Worm (Caenorhabditis elegans) whole organism, L1 larva: Measurements from ENCODE around the gene lury-1.

ENCODE experiments used
- Y116A8C.19 ChIP-seq: sonication (generic microtip); optimal IDR thresholded peaks from 2 replicates; lab custom pipeline; 2016; ENCODE audit warnings: missing compliant biosample characterization, missing genetic modification characterization, borderline replicate concordance
- aha-1 ChIP-seq: fragments of 150-350 bp; optimal IDR thresholded peaks from 2 replicates; lab custom pipeline; 2014; ENCODE audit warnings: missing biosample characterization, missing genetic modification characterization
- aly-2 ChIP-seq: fragments of 150-350 bp; optimal IDR thresholded peaks from 2 replicates; lab custom pipeline; 2014; ENCODE audit warnings: missing biosample characterization, missing genetic modification characterization
- ama-1 ChIP-seq: fragments of 150-350 bp; optimal IDR thresholded peaks from 2 replicates; lab custom pipeline; 2014
- ceh-63 ChIP-seq: fragments of 200-800 bp; sonication (Bioruptor generic); optimal IDR thresholded peaks from 2 replicates; lab custom pipeline; 2018; ENCODE audit warnings: mild to moderate bottlenecking, missing genetic modification characterization, missing compliant biosample characterization
- ceh-8 ChIP-seq: fragments of 200-800 bp; sonication (Bioruptor generic); optimal IDR thresholded peaks from 2 replicates; lab custom pipeline; 2018; ENCODE audit warnings: mild to moderate bottlenecking, missing genetic modification characterization, moderate library complexity, missing compliant biosample characterization
- ceh-82 ChIP-seq, 3 experiments: fragments of 150-350 bp in 1 of 3; sonication (generic microtip) in 2 of 3; optimal IDR thresholded peaks; 2 replicates each; lab custom pipeline; 2014 to 2017; ENCODE audit warnings: missing biosample characterization in 3 of 3, missing genetic modification characterization in 3 of 3
- ceh-90 ChIP-seq: sonication (generic microtip); optimal IDR thresholded peaks from 2 replicates; lab custom pipeline; 2016; ENCODE audit warnings: missing genetic modification characterization, missing compliant biosample characterization
- ces-1 ChIP-seq: fragments of 150-350 bp; optimal IDR thresholded peaks from 2 replicates; lab custom pipeline; 2014; ENCODE audit warnings: missing biosample characterization, missing genetic modification reagents, missing genetic modification characterization
- efl-3 ChIP-seq: fragments of 200-800 bp; sonication (Bioruptor generic); optimal IDR thresholded peaks from 2 replicates; lab custom pipeline; 2018; ENCODE audit warnings: mild to moderate bottlenecking, missing genetic modification characterization, missing compliant biosample characterization
- egl-13 ChIP-seq: sonication (generic microtip); optimal IDR thresholded peaks from 2 replicates; lab custom pipeline; 2016; ENCODE audit warnings: missing genotype, missing genetic modification reagents, missing genetic modification characterization, missing compliant biosample characterization
- ets-5 ChIP-seq: fragments of 200-800 bp; sonication (Bioruptor generic); IDR thresholded peaks from 2 replicates; pipeline ENCODE4 v1.3.6; 2022; ENCODE audit warnings: missing genetic modification characterization, missing compliant biosample characterization
- fkh-10 ChIP-seq: sonication (generic microtip); optimal IDR thresholded peaks from 2 replicates; lab custom pipeline; 2017; ENCODE audit warnings: missing biosample characterization, missing genetic modification reagents, missing genetic modification characterization
- fkh-4 ChIP-seq: sonication (generic microtip); optimal IDR thresholded peaks from 2 replicates; lab custom pipeline; 2016; ENCODE audit warnings: missing compliant biosample characterization, missing genetic modification characterization, borderline replicate concordance
- fkh-8 ChIP-seq: sonication (generic microtip); optimal IDR thresholded peaks from 2 replicates; lab custom pipeline; 2016; ENCODE audit warnings: mild to moderate bottlenecking, missing genetic modification characterization, missing compliant biosample characterization
- hlh-17 ChIP-seq: fragments of 200-800 bp; sonication (Bioruptor generic); optimal IDR thresholded peaks from 2 replicates; lab custom pipeline; 2018; ENCODE audit warnings: missing genetic modification characterization, mild to moderate bottlenecking, missing compliant biosample characterization, moderate library complexity, borderline replicate concordance
- hlh-4 ChIP-seq: sonication (generic microtip); optimal IDR thresholded peaks from 2 replicates; lab custom pipeline; 2016; ENCODE audit warnings: mild to moderate bottlenecking, missing genetic modification characterization, missing compliant biosample characterization
- jun-1 ChIP-seq: fragments of 150-350 bp; optimal IDR thresholded peaks from 2 replicates; lab custom pipeline; 2014; ENCODE audit warnings: missing biosample characterization, missing genetic modification reagents, missing genetic modification characterization
- lin-13 ChIP-seq: fragments of 150-350 bp; optimal IDR thresholded peaks from 2 replicates; lab custom pipeline; 2014; ENCODE audit warnings: missing biosample characterization, missing genetic modification reagents, missing genetic modification characterization
- lin-14 ChIP-seq: fragments of 200-800 bp; sonication (Bioruptor generic); optimal IDR thresholded peaks from 2 replicates; lab custom pipeline; 2018; ENCODE audit warnings: mild to moderate bottlenecking, missing genetic modification characterization, moderate library complexity, missing compliant biosample characterization
- lin-15B ChIP-seq: fragments of 150-350 bp; sonication (generic microtip); optimal IDR thresholded peaks from 3 replicates; lab custom pipeline; 2014; ENCODE audit warnings: missing biosample characterization, missing genetic modification characterization
- lin-35 ChIP-seq, 2 experiments: fragments of 150-350 bp; optimal IDR thresholded peaks; 2 replicates each; lab custom pipeline; 2014; ENCODE audit warnings: missing biosample characterization in 2 of 2, missing genetic modification characterization in 2 of 2, missing genetic modification reagents in 2 of 2
- lin-39 ChIP-seq: fragments of 150-350 bp; optimal IDR thresholded peaks from 2 replicates; lab custom pipeline; 2014; ENCODE audit warnings: missing biosample characterization, missing genetic modification reagents, missing genetic modification characterization
- lir-3 ChIP-seq: sonication (generic microtip); optimal IDR thresholded peaks from 2 replicates; lab custom pipeline; 2016; ENCODE audit warnings: mild to moderate bottlenecking, missing genetic modification characterization, moderate library complexity, missing compliant biosample characterization; ENCODE audit not compliant: poor library complexity
- mab-9 ChIP-seq: fragments of 200-800 bp; sonication (Bioruptor generic); IDR thresholded peaks from 2 replicates; pipeline ENCODE4 v1.3.6; 2022; ENCODE audit warnings: missing genetic modification reagents, missing genetic modification characterization, missing compliant biosample characterization
- mdl-1 ChIP-seq, 2 experiments: fragments of 150-350 bp; optimal IDR thresholded peaks; 2 replicates each; lab custom pipeline; 2014 to 2017; ENCODE audit warnings: missing biosample characterization in 2 of 2, missing genetic modification characterization in 2 of 2, inconsistent platforms in 1 of 2
- mef-2 ChIP-seq: fragments of 150-350 bp; optimal IDR thresholded peaks from 2 replicates; lab custom pipeline; 2014; ENCODE audit warnings: missing biosample characterization, missing genetic modification characterization
- nhr-12 ChIP-seq: sonication (generic microtip); optimal IDR thresholded peaks from 2 replicates; lab custom pipeline; 2017; ENCODE audit warnings: missing biosample characterization, missing genetic modification characterization
- nhr-20 ChIP-seq: sonication (generic microtip); optimal IDR thresholded peaks from 2 replicates; lab custom pipeline; 2016; ENCODE audit warnings: mild to moderate bottlenecking, missing genetic modification characterization, missing compliant biosample characterization
- nhr-47 ChIP-seq: sonication (generic microtip); optimal IDR thresholded peaks from 2 replicates; lab custom pipeline; 2016; ENCODE audit warnings: mild to moderate bottlenecking, missing genetic modification characterization, moderate library complexity, missing compliant biosample characterization
- nhr-85 ChIP-seq: sonication (generic microtip); peaks from one replicate; lab custom pipeline; 2016; ENCODE audit warnings: missing genetic modification characterization, inconsistent platforms, missing compliant biosample characterization
- nhr-90 ChIP-seq: sonication (generic microtip); optimal IDR thresholded peaks from 2 replicates; lab custom pipeline; 2016; ENCODE audit warnings: mild to moderate bottlenecking, missing genetic modification characterization, missing compliant biosample characterization; ENCODE audit not compliant: poor library complexity
- pag-3 ChIP-seq: sonication (generic microtip); optimal IDR thresholded peaks from 2 replicates; lab custom pipeline; 2017; ENCODE audit warnings: missing genetic modification characterization, mild to moderate bottlenecking, missing compliant biosample characterization, antibody characterized with exemption, borderline replicate concordance; ENCODE audit not compliant: insufficient read depth
- pqm-1 ChIP-seq: sonication (generic microtip); optimal IDR thresholded peaks from 3 replicates; lab custom pipeline; 2017; ENCODE audit warnings: missing biosample characterization, missing genetic modification characterization
- rnt-1 ChIP-seq: sonication (generic microtip); optimal IDR thresholded peaks from 2 replicates; lab custom pipeline; 2016; ENCODE audit warnings: mild to moderate bottlenecking, missing genetic modification characterization, moderate library complexity, missing compliant biosample characterization
- skn-1 ChIP-seq: fragments of 150-350 bp; optimal IDR thresholded peaks from 2 replicates; lab custom pipeline; 2014; ENCODE audit warnings: missing biosample characterization, missing genetic modification characterization
- tbx-2 ChIP-seq: sonication (generic microtip); optimal IDR thresholded peaks from 2 replicates; lab custom pipeline; 2016; ENCODE audit warnings: missing genetic modification characterization, missing compliant biosample characterization
- unc-30 ChIP-seq: sonication (generic microtip); optimal IDR thresholded peaks from 2 replicates; lab custom pipeline; 2017; ENCODE audit warnings: missing biosample characterization, missing genetic modification characterization
- unc-62 ChIP-seq: fragments of 150-350 bp; optimal IDR thresholded peaks from 2 replicates; lab custom pipeline; 2014; ENCODE audit warnings: missing biosample characterization, missing genetic modification reagents, missing genetic modification characterization
- unc-86 ChIP-seq: sonication (generic microtip); optimal IDR thresholded peaks from 2 replicates; lab custom pipeline; 2016; ENCODE audit warnings: missing genetic modification characterization, missing compliant biosample characterization
- ztf-11 ChIP-seq, 2 experiments: sonication (generic microtip); optimal IDR thresholded peaks; 2 replicates each; lab custom pipeline; 2016 to 2017; ENCODE audit warnings: missing genetic modification characterization in 2 of 2, missing biosample characterization in 1 of 2, missing compliant biosample characterization in 1 of 2
- ztf-4 ChIP-seq: fragments of 150-350 bp; optimal IDR thresholded peaks from 2 replicates; lab custom pipeline; 2014; ENCODE audit warnings: missing biosample characterization, missing genetic modification characterization

Gene lury-1

ce11 chrIII:12157576-12157975, 28.6 kb upstream of the lury-1 start:
- TF ChIP-seq lir-3 (tag; lab: Kevin White, UChicago) (no peak), mdl-1 (tag; optimal IDR thresholded peaks at IDR 0.05; lab: Kevin White, UChicago) (no peak), ama-1 (lab: Kevin White, UChicago) (no peak), ceh-90 (tag; lab: Kevin White, UChicago) (no peak)

ce11 chrIII:12159208-12159607, 27.0 kb upstream of the lury-1 start:
- TF ChIP-seq nhr-47 (tag; lab: Kevin White, UChicago) (no peak), egl-13 (no peak), aha-1 (tag; lab: Kevin White, UChicago) (no peak), hlh-4 (tag; lab: Kevin White, UChicago) (no peak), lin-39 (tag; lab: Kevin White, UChicago) (no peak), ama-1 (lab: Kevin White, UChicago) (no peak), efl-3 (GFP tag; lab: Kevin White, UChicago) (no peak), ets-5 (no peak), pqm-1 (tag; lab: Kevin White, UChicago) (no peak), ztf-11 (tag; optimal IDR thresholded peaks at IDR 0.05; lab: Kevin White, UChicago) (no peak), ceh-82 (tag; optimal IDR thresholded peaks at IDR 0.05; lab: Kevin White, UChicago) (no peak), nhr-90 (tag; lab: Kevin White, UChicago) (no peak), nhr-20 (tag; lab: Kevin White, UChicago) (no peak), fkh-10 (GFP tag; lab: Kevin White, UChicago) (no peak)

ce11 chrIII:12160458-12160857, 25.8 kb upstream of the lury-1 start, which contains the start of gene Y75B8A.8:
Gene Y75B8A.8, plus strand, starts transcription at chrIII:12160758.
- TF ChIP-seq unc-62 (GFP tag; lab: Kevin White, UChicago) (no peak), ceh-82 (tag; optimal IDR thresholded peaks at IDR 0.05; lab: Kevin White, UChicago) (no peak)

ce11 chrIII:12160929-12161328, 25.3 kb upstream of the lury-1 start:
- TF ChIP-seq Y116A8C.19 (no peak), pag-3 (tag; lab: Kevin White, UChicago) (no peak), hlh-17 (GFP tag; lab: Kevin White, UChicago) (no peak), aly-2 (tag; lab: Kevin White, UChicago) (no peak), ceh-63 (GFP tag; lab: Kevin White, UChicago) (no peak), rnt-1 (tag; lab: Kevin White, UChicago) (no peak), lin-13 (GFP tag; lab: Kevin White, UChicago) (no peak), fkh-8 (tag; lab: Kevin White, UChicago) (no peak), jun-1 (tag; lab: Kevin White, UChicago) (no peak), unc-30 (tag; lab: Kevin White, UChicago) (no peak), ceh-8 (GFP tag; lab: Kevin White, UChicago) (no peak), lin-35 (GFP tag; optimal IDR thresholded peaks at IDR 0.05; lab: Kevin White, UChicago) (no peak), mab-9 (no peak), ces-1 (GFP tag; lab: Kevin White, UChicago) (no peak)

ce11 chrIII:12164414-12164813, 21.8 kb upstream of the lury-1 start:
- no peak for TF ChIP-seq nhr-85 (tag; lab: Kevin White, UChicago)
- TF ChIP-seq Y116A8C.19: no peak
- TF ChIP-seq mef-2 (tag; lab: Kevin White, UChicago): no peak
- TF ChIP-seq ztf-4 (tag; lab: Kevin White, UChicago): no peak
- TF ChIP-seq lin-13 (GFP tag; lab: Kevin White, UChicago): no peak
- TF ChIP-seq unc-86 (tag; lab: Kevin White, UChicago): no peak
- TF ChIP-seq lin-14: no peak
- TF ChIP-seq lin-15B: no peak
- TF ChIP-seq fkh-10 (GFP tag; lab: Kevin White, UChicago): no peak
- no peak for TF ChIP-seq fkh-4
- TF ChIP-seq tbx-2 (tag; lab: Kevin White, UChicago): no peak
- TF ChIP-seq aly-2 (tag; lab: Kevin White, UChicago): no peak
- TF ChIP-seq nhr-12 (tag; lab: Kevin White, UChicago): no peak
- no peak for TF ChIP-seq skn-1
